Fruit fly (Drosophila melanogaster) whole organism, embryonic: Measurements from ENCODE around the gene Cog2.

Experiments used
- Awh ChIP-seq: fragments of 200-800 bp; sonication (Bioruptor generic); IDR thresholded peaks from 2 replicates; pipeline ENCODE4, ENCODE4 v1.3.6; 2022; ENCODE audit warnings: missing biosample characterization, missing genetic modification characterization
- CG10654 ChIP-seq: fragments of 200-800 bp; sonication (Bioruptor generic); optimal IDR thresholded peaks from 2 replicates; lab custom pipeline; 2016; ENCODE audit warnings: missing biosample characterization, missing genetic modification characterization
- CG11560 ChIP-seq: fragments of 200-800 bp; sonication (Bioruptor generic); IDR thresholded peaks from 3 replicates; pipeline ENCODE4 v1.3.6; 2022; ENCODE audit warnings: missing biosample characterization, missing genetic modification characterization
- CG13894 ChIP-seq: fragments of 200-800 bp; sonication (Bioruptor generic); optimal IDR thresholded peaks from 3 replicates; lab custom pipeline; 2018; ENCODE audit warnings: missing biosample characterization, mild to moderate bottlenecking, missing genetic modification characterization, moderate library complexity
- CG14014 ChIP-seq: fragments of 200-800 bp; sonication (Bioruptor generic); IDR thresholded peaks from 2 replicates; pipeline ENCODE4 v1.3.6; 2022; ENCODE audit warnings: missing biosample characterization, missing genetic modification characterization
- CG17186 ChIP-seq: fragments of 200-800 bp; sonication (Bioruptor generic); optimal IDR thresholded peaks from 3 replicates; lab custom pipeline; 2017; ENCODE audit warnings: missing biosample characterization, missing genetic modification reagents, missing genetic modification characterization
- CG17612 ChIP-seq: fragments of 200-800 bp; sonication (Bioruptor generic); IDR thresholded peaks from 2 replicates; pipeline ENCODE4 v1.3.6; 2022; ENCODE audit warnings: missing biosample characterization, missing genetic modification characterization
- CG18764 ChIP-seq: fragments of 200-800 bp; sonication (Bioruptor generic); optimal IDR thresholded peaks from 3 replicates; lab custom pipeline; 2016; ENCODE audit warnings: missing biosample characterization, missing genetic modification characterization
- CG2712 ChIP-seq: fragments of 200-800 bp; optimal IDR thresholded peaks from 3 replicates; lab custom pipeline; 2019; ENCODE audit warnings: missing biosample characterization, mild to moderate bottlenecking, missing genetic modification characterization, moderate library complexity
- CG31388 ChIP-seq: fragments of 200-800 bp; sonication (Bioruptor generic); optimal IDR thresholded peaks from 2 replicates; lab custom pipeline; 2016; ENCODE audit warnings: missing biosample characterization, missing genetic modification characterization
- CG3163 ChIP-seq: fragments of 200-800 bp; sonication (Bioruptor generic); optimal IDR thresholded peaks from 3 replicates; lab custom pipeline; 2016; ENCODE audit warnings: missing biosample characterization, missing genetic modification characterization
- CG33213 ChIP-seq: fragments of 200-800 bp; sonication (Bioruptor generic); optimal IDR thresholded peaks from 3 replicates; lab custom pipeline; 2016; ENCODE audit warnings: missing biosample characterization, missing genetic modification characterization
- CG4820 ChIP-seq: fragments of 200-800 bp; sonication (Bioruptor generic); optimal IDR thresholded peaks from 3 replicates; lab custom pipeline; 2016; ENCODE audit warnings: missing biosample characterization, missing genetic modification characterization
- CG7556 ChIP-seq: fragments of 200-800 bp; sonication (Bioruptor generic); optimal IDR thresholded peaks from 2 replicates; lab custom pipeline; 2017; ENCODE audit warnings: missing biosample characterization, mild to moderate bottlenecking, missing genetic modification characterization
- CG8089 ChIP-seq: fragments of 200-800 bp; sonication (Bioruptor generic); optimal IDR thresholded peaks from 3 replicates; lab custom pipeline; 2016; ENCODE audit warnings: missing biosample characterization, missing genetic modification characterization
- CG8281 ChIP-seq: fragments of 200-800 bp; sonication (Bioruptor generic); optimal IDR thresholded peaks from 2 replicates; lab custom pipeline; 2018; ENCODE audit warnings: missing biosample characterization, mild to moderate bottlenecking, missing genetic modification characterization, moderate library complexity
- Chrac-16 ChIP-seq: fragments of 200-800 bp; sonication (Bioruptor generic); optimal IDR thresholded peaks from 3 replicates; lab custom pipeline; 2016; ENCODE audit warnings: missing biosample characterization, missing genetic modification characterization
- CoRest ChIP-seq: fragments of 200-800 bp; sonication (Bioruptor generic); optimal IDR thresholded peaks from 3 replicates; lab custom pipeline; 2018; ENCODE audit warnings: missing biosample characterization, mild to moderate bottlenecking, missing genetic modification characterization, moderate library complexity
- Dip3 ChIP-seq: fragments of 200-800 bp; sonication (Bioruptor generic); optimal IDR thresholded peaks from 3 replicates; lab custom pipeline; 2016; ENCODE audit warnings: missing biosample characterization, missing genetic modification characterization
- E2f2 ChIP-seq: fragments of 200-800 bp; sonication (Bioruptor generic); IDR thresholded peaks from 2 replicates; pipeline ENCODE4 v1.3.6; 2022; ENCODE audit warnings: missing biosample characterization, missing genetic modification characterization
- Elba2 ChIP-seq: fragments of 200-800 bp; sonication (Bioruptor generic); optimal IDR thresholded peaks from 3 replicates; lab custom pipeline; 2016; ENCODE audit warnings: missing biosample characterization, missing genetic modification characterization
- Fer1 ChIP-seq: fragments of 200-800 bp; sonication (Bioruptor generic); optimal IDR thresholded peaks from 2 replicates; lab custom pipeline; 2017; ENCODE audit warnings: missing biosample characterization, mild to moderate bottlenecking, missing genetic modification characterization
- Max ChIP-seq: fragments of 200-800 bp; sonication (Bioruptor generic); optimal IDR thresholded peaks from 2 replicates; lab custom pipeline; 2016; ENCODE audit warnings: missing biosample characterization, mild to moderate bottlenecking, missing genetic modification characterization
- Opbp ChIP-seq: fragments of 200-800 bp; sonication (Bioruptor generic); IDR thresholded peaks from 3 replicates; pipeline ENCODE4 v1.3.6; 2022; ENCODE audit warnings: missing biosample characterization, missing genetic modification characterization; ENCODE audit not compliant: partially characterized antibody
- PHDP ChIP-seq: fragments of 200-800 bp; sonication (Bioruptor generic); optimal IDR thresholded peaks from 3 replicates; lab custom pipeline; 2018; ENCODE audit warnings: missing biosample characterization, mild to moderate bottlenecking, missing genetic modification characterization, moderate library complexity
- Trl ChIP-seq, 3 experiments: fragments of >200 bp in 2 of 3; fragments of 200-800 bp in 1 of 3; sonication (Bioruptor generic) in 1 of 3; optimal IDR thresholded peaks; 2 replicates in 1 of 3; 3 replicates in 2 of 3; lab custom pipeline; 2016 to 2017; ENCODE audit warnings: missing biosample characterization in 1 of 3, missing genetic modification characterization in 1 of 3
- Vsx1 ChIP-seq: fragments of 200-800 bp; sonication (Bioruptor generic); optimal IDR thresholded peaks from 2 replicates; lab custom pipeline; 2017; ENCODE audit warnings: missing biosample characterization, mild to moderate bottlenecking, missing genetic modification characterization, missing genetic modification reagents
- bbx ChIP-seq: fragments of 200-800 bp; sonication (Bioruptor generic); IDR thresholded peaks from 2 replicates; pipeline ENCODE4 v1.3.6; 2022; ENCODE audit warnings: missing biosample characterization, missing genetic modification characterization; ENCODE audit not compliant: partially characterized antibody
- btn ChIP-seq: fragments of 200-800 bp; sonication (Bioruptor generic); optimal IDR thresholded peaks from 2 replicates; lab custom pipeline; 2016; ENCODE audit warnings: missing biosample characterization, missing genetic modification characterization
- caup ChIP-seq: fragments of 200-800 bp; sonication (Bioruptor generic); optimal IDR thresholded peaks from 3 replicates; lab custom pipeline; 2017; ENCODE audit warnings: missing biosample characterization, mild to moderate bottlenecking, missing genetic modification characterization, moderate library complexity; ENCODE audit not compliant: severe bottlenecking
- cg ChIP-seq: fragments of 200-800 bp; sonication (Bioruptor generic); optimal IDR thresholded peaks from 3 replicates; lab custom pipeline; 2019; ENCODE audit warnings: missing biosample characterization, mild to moderate bottlenecking, missing genetic modification characterization, moderate library complexity
- chif ChIP-seq, 2 experiments: fragments of 200-800 bp; sonication (Bioruptor generic); optimal IDR thresholded peaks; 3 replicates each; lab custom pipeline; 2016; ENCODE audit warnings: missing biosample characterization in 2 of 2, missing genetic modification characterization in 2 of 2
- dimm ChIP-seq: fragments of 200-800 bp; sonication (Bioruptor generic); IDR thresholded peaks from 2 replicates; pipeline ENCODE4 v1.3.6; 2022; ENCODE audit warnings: missing biosample characterization, missing genetic modification characterization
- dysf ChIP-seq: fragments of 200-800 bp; sonication (Bioruptor generic); IDR thresholded peaks from 3 replicates; pipeline ENCODE4 v1.3.6; 2022; ENCODE audit warnings: missing biosample characterization, missing genetic modification characterization
- eve ChIP-seq, 2 experiments: fragments of >200 bp; optimal IDR thresholded peaks; 2 replicates each; lab custom pipeline; 2017; ENCODE audit warnings: missing biosample characterization in 2 of 2, missing genetic modification characterization in 2 of 2
- exex ChIP-seq: fragments of 200-800 bp; sonication (Bioruptor generic); optimal IDR thresholded peaks from 4 replicates; lab custom pipeline; 2018; ENCODE audit warnings: missing biosample characterization, mild to moderate bottlenecking, missing genetic modification characterization, moderate library complexity
- fd64A ChIP-seq: fragments of 200-800 bp; sonication (Bioruptor generic); optimal IDR thresholded peaks from 3 replicates; lab custom pipeline; 2018; ENCODE audit warnings: missing biosample characterization, mild to moderate bottlenecking, missing genetic modification characterization
- fu2 ChIP-seq: fragments of 200-800 bp; sonication (Bioruptor generic); optimal IDR thresholded peaks from 2 replicates; lab custom pipeline; 2016; ENCODE audit warnings: missing biosample characterization, missing genetic modification characterization
- gcm2 ChIP-seq: fragments of 200-800 bp; sonication (Bioruptor generic); optimal IDR thresholded peaks from 2 replicates; lab custom pipeline; 2016; ENCODE audit warnings: missing biosample characterization, missing genetic modification characterization
- grau ChIP-seq: fragments of 200-800 bp; optimal IDR thresholded peaks from 3 replicates; lab custom pipeline; 2019; ENCODE audit warnings: missing biosample characterization, mild to moderate bottlenecking, missing genetic modification characterization, moderate library complexity
- gt ChIP-seq: fragments of 200-800 bp; sonication (Bioruptor generic); IDR thresholded peaks from 2 replicates; pipeline ENCODE4 v1.3.6; 2022; ENCODE audit warnings: missing biosample characterization, missing genetic modification characterization
- hbn ChIP-seq: fragments of 200-800 bp; sonication (Bioruptor generic); IDR thresholded peaks from 2 replicates; pipeline ENCODE4 v1.3.6; 2022; ENCODE audit warnings: missing biosample characterization, missing genetic modification characterization; ENCODE audit not compliant: partially characterized antibody
- inv ChIP-seq: fragments of 200-800 bp; sonication (Bioruptor generic); IDR thresholded peaks from 2 replicates; pipeline ENCODE4 v1.3.6; 2022; ENCODE audit warnings: missing biosample characterization, missing genetic modification characterization; ENCODE audit not compliant: partially characterized antibody
- jigr1 ChIP-seq: fragments of 200-800 bp; sonication (Bioruptor generic); IDR thresholded peaks from 3 replicates; pipeline ENCODE4 v1.3.6; 2022; ENCODE audit warnings: missing biosample characterization, missing genetic modification characterization
- mirr ChIP-seq: fragments of 200-800 bp; sonication (Bioruptor generic); optimal IDR thresholded peaks from 3 replicates; lab custom pipeline; 2018; ENCODE audit warnings: missing biosample characterization, mild to moderate bottlenecking, missing genetic modification characterization
- pho ChIP-seq: fragments of 200-800 bp; sonication (Bioruptor generic); optimal IDR thresholded peaks from 2 replicates; lab custom pipeline; 2016; ENCODE audit warnings: missing biosample characterization, missing genetic modification characterization
- psq ChIP-seq: fragments of 200-800 bp; sonication (Bioruptor generic); optimal IDR thresholded peaks from 2 replicates; lab custom pipeline; 2017; ENCODE audit warnings: missing biosample characterization, missing genetic modification characterization
- ranshi ChIP-seq: fragments of 200-800 bp; sonication (Bioruptor generic); IDR thresholded peaks from 2 replicates; pipeline ENCODE4 v1.3.6; 2022; ENCODE audit warnings: missing biosample characterization, missing genetic modification characterization
- trem ChIP-seq: fragments of 200-800 bp; optimal IDR thresholded peaks from 3 replicates; lab custom pipeline; 2019; ENCODE audit warnings: missing biosample characterization, mild to moderate bottlenecking, missing genetic modification characterization, moderate library complexity
- vnd ChIP-seq: fragments of 200-800 bp; sonication (Bioruptor generic); IDR thresholded peaks from 3 replicates; pipeline ENCODE4 v1.3.6; 2022; ENCODE audit warnings: missing biosample characterization, missing genetic modification characterization; ENCODE audit not compliant: partially characterized antibody

Cog2 gene

dm6 chr3R:15332994-15333393 is 28.5 kb downstream of the Cog2 start, which contains the start of the genes Fkbp39 and Cyfip (continued):
- TF ChIP-seq E2f2 (GFP tag; lab: Robert Waterston, UW) (peak; percentile 78), dysf (GFP tag; lab: Robert Waterston, UW) (0 out of 3 replicates have a peak, but pooled peaks have one; percentile 21), fd64A (no peak), CG7556 (GFP tag; lab: Kevin White, UChicago) (peak; percentile 7), chif (GFP tag; optimal IDR thresholded peaks at IDR 0.05; lab: Kevin White, UChicago) (peak in 1 of 2 experiments; percentile 36), Fer1 (GFP tag; lab: Kevin White, UChicago) (peak; percentile 69), btn (GFP tag; lab: Kevin White, UChicago) (no peak), vnd (GFP tag; lab: Robert Waterston, UW) (peak; percentile 44; the same call in 1 of the 3 replicates), PHDP (peak; percentile 17), Trl (optimal IDR thresholded peaks at IDR 0.05; lab: Kevin White, UChicago) (no peak), Trl (GFP tag; optimal IDR thresholded peaks at IDR 0.05; lab: Kevin White, UChicago) (peak; percentile 74), caup (peak; percentile 64), exex (no peak), CG8089 (GFP tag; lab: Kevin White, UChicago) (no peak), CG2712 (tag; lab: Kevin White, UChicago) (peak; percentile 52), hbn (GFP tag; lab: Robert Waterston, UW) (peak; percentile 65), gcm2 (GFP tag; lab: Kevin White, UChicago) (peak; percentile 14), pho (peak; percentile 69), CG3163 (GFP tag; lab: Kevin White, UChicago) (peak; percentile 39), CG14014 (GFP tag; lab: Robert Waterston, UW) (peak; percentile 51; the same call in 1 of the 2 replicates), fu2 (GFP tag; lab: Kevin White, UChicago) (peak; percentile 47), ranshi (no peak; the same call in 1 of the 2 replicates), Elba2 (GFP tag; lab: Kevin White, UChicago) (peak; percentile 35), CG18764 (GFP tag; lab: Kevin White, UChicago) (no peak), CG17186 (GFP tag; lab: Kevin White, UChicago) (peak; percentile 98), CG13894 (no peak), cg (peak; percentile 47), bbx (GFP tag; lab: Robert Waterston, UW) (peak; percentile 75), inv (GFP tag; lab: Robert Waterston, UW) (peak; percentile 59), CG11560 (tag; lab: Robert Waterston, UW) (peak; percentile 74; the same call in 2 of the 3 replicates), jigr1 (GFP tag; lab: Robert Waterston, UW) (no peak), grau (tag; lab: Kevin White, UChicago) (peak; percentile 48), Vsx1 (no peak), Chrac-16 (peak; percentile 40), Max (peak; percentile 54), dimm (no peak), CG17612 (no peak), CoRest (tag; lab: Kevin White, UChicago) (peak; percentile 13), psq (GFP tag; lab: Kevin White, UChicago) (no peak), trem (tag; lab: Kevin White, UChicago) (peak; percentile 80), mirr (GFP tag; lab: Kevin White, UChicago) (peak; percentile 21), eve (GFP tag; optimal IDR thresholded peaks at IDR 0.05; lab: Kevin White, UChicago) (no peak), Opbp (peak; percentile 83), CG8281 (tag; lab: Kevin White, UChicago) (no peak), Awh (GFP tag; lab: Robert Waterston, UW) (no peak), gt (GFP tag; lab: Robert Waterston, UW) (no peak), CG10654 (GFP tag; lab: Kevin White, UChicago) (peak; percentile 10), CG31388 (no peak), Dip3 (peak; percentile 21), CG4820 (GFP tag; lab: Kevin White, UChicago) (no peak), CG33213 (peak; percentile 70)
